Fruit fly (Drosophila melanogaster) whole organism, larva: ENCODE results near the gene twf.

ENCODE experiments used
- noc ChIP-seq: fragments of 200-800 bp; sonication (Bioruptor generic); optimal IDR thresholded peaks from 3 replicates; lab custom pipeline; 2019; ENCODE audit warnings: missing biosample characterization, mild to moderate bottlenecking, missing genetic modification characterization, moderate library complexity

Gene twf

dm6 chr3R:14122347-14122812 is at the start of gene twf, which contains the start of gene Abi:
Gene twf (plus strand): TSS chr3R:14122654.
Gene Abi (minus strand): TSS chr3R:14122420.
- no peak for TF ChIP-seq noc (tag; lab: Kevin White, UChicago)

DNA sequence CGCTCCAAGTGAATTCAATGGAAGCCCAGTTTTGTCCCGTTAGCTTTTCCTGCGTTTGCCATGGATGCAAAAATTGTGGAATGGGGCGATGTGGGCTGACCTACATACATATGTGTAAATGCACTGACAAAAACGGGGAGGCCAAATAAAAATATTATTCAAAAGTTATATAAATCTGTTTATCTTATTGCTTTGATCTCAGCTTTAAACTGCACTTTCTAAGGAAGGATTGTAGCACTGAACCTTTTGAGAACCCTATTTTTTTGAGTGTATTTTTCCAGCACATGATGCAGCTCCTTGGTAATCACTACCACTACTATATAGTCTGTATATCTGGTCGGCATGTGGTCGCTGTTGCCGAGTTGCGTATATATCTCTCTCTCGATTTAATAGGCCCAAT is 45.4 kb upstream of the twf start:
- no peak for TF ChIP-seq noc (tag; lab: Kevin White, UChicago)

dm6 chr3R:14081526-14081925 is 40.9 kb upstream of the twf start:
- TF ChIP-seq noc (tag; lab: Kevin White, UChicago): no peak

DNA sequence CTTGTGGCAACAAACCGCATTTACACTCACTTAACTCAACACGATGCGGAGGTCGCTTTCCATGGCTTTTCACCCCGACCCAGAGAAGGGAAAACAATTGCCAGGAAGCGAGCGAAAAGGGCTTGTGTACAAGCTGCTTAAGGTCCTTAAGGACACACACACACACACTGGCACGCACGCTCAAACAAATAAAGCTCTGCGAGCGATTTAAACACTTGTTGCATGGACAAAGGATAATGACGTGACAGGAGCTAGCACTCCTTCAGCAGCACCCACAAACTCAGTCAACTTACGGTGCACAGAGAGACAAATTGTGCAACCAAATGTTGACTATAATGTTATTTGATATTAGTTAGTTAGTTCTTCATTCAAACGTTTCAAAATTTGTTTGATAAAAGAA is 36.9 kb upstream of the twf start:
- no peak for TF ChIP-seq noc (tag; lab: Kevin White, UChicago)

dm6 chr3R:14088157-14088556 is 34.3 kb upstream of the twf start:
- TF ChIP-seq noc (tag; lab: Kevin White, UChicago): no peak

DNA sequence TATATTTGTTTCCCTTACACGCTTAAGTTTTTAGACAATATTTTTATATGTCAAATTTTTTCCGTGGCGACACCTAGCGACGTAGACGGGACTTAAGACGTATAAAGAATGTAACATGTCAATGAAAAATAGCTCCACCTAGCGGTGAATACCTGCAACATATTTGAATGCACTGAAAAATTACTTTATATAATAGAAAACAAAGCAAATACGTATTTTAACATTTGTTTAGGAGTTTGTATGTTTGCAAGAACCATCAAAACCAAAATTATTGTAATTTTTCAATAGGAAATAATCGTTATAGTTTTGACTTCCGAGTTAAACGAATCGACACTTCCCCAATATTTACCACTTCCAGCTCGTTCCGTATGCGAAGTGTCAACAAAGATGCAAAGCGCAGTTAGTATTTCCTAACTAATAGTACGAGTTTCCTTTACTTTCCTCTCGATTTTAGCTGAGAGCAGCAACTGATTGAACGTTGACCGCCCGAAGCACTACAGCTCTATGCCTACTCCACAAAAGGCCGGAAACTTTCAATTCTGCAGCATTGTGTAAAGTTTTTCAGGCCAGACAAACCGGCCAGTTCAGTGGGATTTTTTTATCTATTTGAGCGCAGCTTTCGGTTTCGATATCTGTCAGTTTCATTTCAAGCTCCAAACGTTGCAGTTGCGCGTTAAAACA is 33.4 kb upstream of the twf start, which contains the start of gene Npc2b:
Npc2b (plus strand) TSS at position 631 of the 681 bp plus-strand sequence.
- no peak for TF ChIP-seq noc (tag; lab: Kevin White, UChicago)

- no peak for TF ChIP-seq noc (tag; lab: Kevin White, UChicago)
These were observed 27.0 kb upstream of the twf start for dm6 chr3R:14095428-14095827.

DNA sequence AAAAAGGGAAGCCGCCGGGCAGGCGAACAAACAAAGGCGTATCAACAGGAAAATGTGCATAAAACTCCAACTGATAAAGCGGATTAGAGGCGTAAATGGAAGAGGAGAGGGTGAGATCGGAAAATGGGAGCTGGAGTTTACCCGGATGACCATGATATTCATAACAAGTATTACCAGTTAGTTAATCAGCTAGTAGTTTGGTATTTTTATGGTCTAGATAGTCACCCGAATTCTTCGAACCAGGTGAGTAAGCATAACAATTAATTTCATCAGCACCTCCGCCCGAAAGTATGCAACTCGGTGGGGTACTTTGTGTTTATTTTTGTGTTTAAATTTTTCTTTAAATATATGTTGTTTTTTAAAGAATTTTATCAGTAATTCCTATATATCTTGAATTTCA is 26.5 kb upstream of the twf start:
- no peak for TF ChIP-seq noc (tag; lab: Kevin White, UChicago)

dm6 chr3R:14096792-14097191 is 25.7 kb upstream of the twf start, which contains the start of gene CCHa1:
Gene CCHa1 (minus strand): TSS chr3R:14096835.
- no peak for TF ChIP-seq noc (tag; lab: Kevin White, UChicago)

- TF ChIP-seq noc (tag; lab: Kevin White, UChicago): no peak
These were observed 24.5 kb upstream of the twf start, which contains the start of gene CG9920 for dm6 chr3R:14097980-14098379. Gene CG9920 (minus strand): TSS chr3R:14098080.

DNA sequence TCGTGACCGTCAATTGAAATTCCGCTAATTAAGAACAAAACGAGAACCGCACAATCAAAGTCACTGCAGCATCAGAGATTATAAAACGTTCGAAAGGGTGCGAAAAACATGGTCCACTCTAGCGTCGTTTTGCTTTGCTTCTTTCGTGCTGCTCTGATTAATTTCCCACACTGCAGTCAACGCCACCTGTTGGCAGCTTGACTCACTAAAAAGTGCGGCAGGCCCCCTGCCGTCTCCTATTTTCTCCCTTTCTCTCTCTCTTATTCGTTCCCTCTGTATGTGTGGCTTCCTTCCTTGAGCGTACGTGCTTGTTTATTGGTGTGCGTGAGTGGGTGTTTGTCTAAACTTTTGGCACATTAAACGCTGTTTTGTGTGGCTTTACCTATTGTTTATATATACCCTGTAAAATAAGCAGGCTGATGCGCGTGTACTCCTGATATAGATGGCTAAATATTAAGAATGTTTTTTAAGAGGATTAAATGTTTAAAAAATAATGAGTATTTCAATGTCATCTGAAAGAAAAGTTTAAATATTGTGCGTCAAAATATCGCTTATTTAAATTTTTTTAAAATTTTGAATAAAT is 23.8 kb upstream of the twf start:
- TF ChIP-seq noc (tag; lab: Kevin White, UChicago): no peak

DNA sequence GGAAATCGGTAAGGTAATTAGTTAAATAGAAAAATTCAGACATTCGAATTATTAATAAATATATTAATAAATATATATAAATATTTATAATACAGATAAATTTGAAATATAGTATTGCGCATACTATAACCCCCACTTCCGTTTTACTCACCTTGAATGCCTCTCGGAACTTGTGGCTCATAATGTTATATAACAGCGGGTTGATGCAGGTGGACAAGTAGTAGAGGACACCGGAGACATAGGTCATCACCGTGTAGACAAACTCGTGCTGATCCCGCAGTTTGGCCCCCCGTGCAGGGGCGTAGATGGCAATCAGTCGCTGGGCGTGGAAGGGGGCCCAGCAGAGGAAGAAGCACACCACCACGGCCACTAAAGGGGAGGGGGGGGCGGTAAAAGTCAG is 21.5 kb upstream of the twf start:
- TF ChIP-seq noc (tag; lab: Kevin White, UChicago): no peak

DNA sequence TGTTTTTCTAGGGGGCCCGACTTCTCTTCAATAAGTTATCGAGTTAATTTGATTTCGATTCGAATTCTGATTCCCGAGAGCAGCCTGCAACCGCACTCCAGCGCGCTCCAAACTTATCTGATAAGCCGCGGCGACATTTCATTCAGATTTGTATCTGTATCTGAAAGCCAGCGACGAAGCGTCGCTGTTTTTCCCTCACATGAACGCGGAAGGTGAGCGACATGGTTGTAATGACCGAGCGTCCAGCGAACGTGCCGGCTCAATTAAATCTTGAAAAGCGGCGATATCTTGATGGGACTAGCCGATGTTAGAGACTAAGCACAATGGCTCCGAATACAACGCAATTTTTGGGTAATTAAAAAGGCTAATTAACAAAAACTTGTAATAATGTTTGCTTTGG is 19.4 kb upstream of the twf start, which contains the start of gene PK1-R:
PK1-R (minus strand) TSS at position 101 of the 400 bp plus-strand sequence.
- no peak for TF ChIP-seq noc (tag; lab: Kevin White, UChicago)

dm6 chr3R:14107597-14107996 is 14.9 kb upstream of the twf start:
- TF ChIP-seq noc (tag; lab: Kevin White, UChicago): no peak

DNA sequence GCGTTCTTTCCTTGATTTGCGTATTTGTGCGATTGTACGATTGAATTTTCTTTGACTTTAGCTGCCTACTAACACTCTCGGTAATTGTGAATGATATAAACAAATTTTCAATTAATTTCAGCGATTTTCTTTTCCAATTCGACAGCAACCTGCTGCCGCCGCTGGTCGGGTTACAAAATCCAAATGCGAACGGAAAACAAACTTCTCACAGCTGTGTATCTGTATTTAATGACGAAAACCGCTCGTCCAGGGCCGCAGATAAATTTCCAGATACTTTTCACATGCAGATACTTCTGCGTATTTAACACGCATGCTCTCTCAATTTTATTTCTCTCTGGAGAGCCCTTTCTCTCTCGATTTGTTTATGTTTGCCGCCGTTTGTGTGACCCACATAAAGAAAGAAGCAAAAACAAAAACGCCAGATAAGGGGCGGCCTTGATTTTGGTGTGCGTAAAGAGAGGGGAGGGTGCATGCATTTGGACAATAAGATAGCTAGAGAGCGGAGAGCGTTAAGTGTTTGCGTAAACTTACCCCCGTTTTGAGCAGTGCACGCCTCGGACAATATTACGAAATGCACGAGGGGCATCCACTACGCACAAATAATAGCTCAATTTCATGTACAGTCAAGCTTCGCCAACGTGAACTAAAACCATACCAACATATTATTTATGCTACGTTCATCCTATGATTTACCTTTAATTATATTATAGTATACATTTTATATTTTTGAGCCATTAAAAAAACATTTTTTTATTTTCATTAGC is 14.1 kb upstream of the twf start, which contains the start of gene CG12402:
CG12402 (minus strand) TSS at position 164 of the 764 bp plus-strand sequence.
- TF ChIP-seq noc (tag; lab: Kevin White, UChicago): no peak

- TF ChIP-seq noc (tag; lab: Kevin White, UChicago): no peak
These were observed 13.3 kb upstream of the twf start, which contains the start of gene Or88a for dm6 chr3R:14109145-14109544. Gene Or88a (plus strand): TSS chr3R:14109445.
